Fruit fly (Drosophila melanogaster) whole organism, pupa: ENCODE results near the gene CG43134.

Source experiments
- CG10348 ChIP-seq: fragments of 200-800 bp; sonication (Bioruptor generic); IDR thresholded peaks from 2 replicates; pipeline ENCODE4 v1.3.6; 2022; ENCODE audit warnings: missing biosample characterization, missing genetic modification characterization
- CG12605 ChIP-seq: fragments of 200-800 bp; sonication (Bioruptor generic); IDR thresholded peaks from 2 replicates; pipeline ENCODE4 v1.3.6; 2022; ENCODE audit warnings: missing biosample characterization, missing genetic modification characterization
- CG13204 ChIP-seq: fragments of 200-800 bp; sonication (Bioruptor generic); optimal IDR thresholded peaks from 2 replicates; lab custom pipeline; 2018; ENCODE audit warnings: missing biosample characterization, mild to moderate bottlenecking, missing genetic modification characterization, moderate library complexity
- CG14655 ChIP-seq: fragments of 200-800 bp; sonication (Bioruptor generic); optimal IDR thresholded peaks from 3 replicates; lab custom pipeline; 2017; ENCODE audit warnings: mild to moderate bottlenecking, missing biosample characterization, missing genetic modification reagents, missing genetic modification characterization
- CG15710 ChIP-seq: fragments of 200-800 bp; sonication (Bioruptor generic); optimal IDR thresholded peaks from 2 replicates; lab custom pipeline; 2018; ENCODE audit warnings: missing biosample characterization, mild to moderate bottlenecking, missing genetic modification characterization, moderate library complexity
- CG17806 ChIP-seq: fragments of 200-800 bp; sonication (Bioruptor generic); optimal IDR thresholded peaks from 2 replicates; lab custom pipeline; 2018; ENCODE audit warnings: missing biosample characterization, mild to moderate bottlenecking, missing genetic modification characterization, moderate library complexity
- CG32121 ChIP-seq: fragments of 200-800 bp; sonication (Bioruptor generic); IDR thresholded peaks from 2 replicates; pipeline ENCODE4 v1.3.6; 2022; ENCODE audit warnings: missing biosample characterization, missing genetic modification characterization
- CG34367 ChIP-seq: fragments of 200-800 bp; sonication (Bioruptor generic); optimal IDR thresholded peaks from 2 replicates; lab custom pipeline; 2018; ENCODE audit warnings: missing biosample characterization, mild to moderate bottlenecking, missing genetic modification characterization
- CG4496 ChIP-seq: fragments of 200-800 bp; sonication (Bioruptor generic); IDR thresholded peaks from 3 replicates; pipeline ENCODE4 v1.3.6; 2022; ENCODE audit warnings: missing biosample characterization, missing genetic modification characterization
- CG8159 ChIP-seq: fragments of 200-800 bp; sonication (Bioruptor generic); optimal IDR thresholded peaks from 3 replicates; lab custom pipeline; 2018; ENCODE audit warnings: missing biosample characterization, mild to moderate bottlenecking, missing genetic modification characterization, moderate library complexity
- CG8301 ChIP-seq: fragments of 200-800 bp; sonication (Bioruptor generic); optimal IDR thresholded peaks from 2 replicates; lab custom pipeline; 2018; ENCODE audit warnings: missing biosample characterization, mild to moderate bottlenecking, missing genetic modification characterization
- CG9948 ChIP-seq: fragments of 200-800 bp; sonication (Bioruptor generic); optimal IDR thresholded peaks from 2 replicates; lab custom pipeline; 2018; ENCODE audit warnings: missing biosample characterization, mild to moderate bottlenecking, missing genetic modification characterization, moderate library complexity
- D1 ChIP-seq: fragments of 200-800 bp; sonication (Bioruptor generic); optimal IDR thresholded peaks from 2 replicates; lab custom pipeline; 2018; ENCODE audit warnings: missing biosample characterization, mild to moderate bottlenecking, missing genetic modification characterization, moderate library complexity
- EcR ChIP-seq: fragments of 200-800 bp; sonication (Bioruptor generic); optimal IDR thresholded peaks from 3 replicates; lab custom pipeline; 2019; ENCODE audit warnings: missing biosample characterization, missing genetic modification characterization, mild to moderate bottlenecking, moderate library complexity, missing genetic modification reagents
- Ets98B ChIP-seq: fragments of 200-800 bp; sonication (Bioruptor generic); IDR thresholded peaks from 2 replicates; pipeline ENCODE4 v1.3.6; 2022; ENCODE audit warnings: missing biosample characterization, missing genetic modification characterization
- Pif1A ChIP-seq: fragments of 200-800 bp; sonication (Bioruptor generic); optimal IDR thresholded peaks from 3 replicates; lab custom pipeline; 2016; ENCODE audit warnings: missing biosample characterization, missing genetic modification characterization
- Pif1B ChIP-seq: fragments of 200-800 bp; sonication (Bioruptor generic); optimal IDR thresholded peaks from 3 replicates; lab custom pipeline; 2016; ENCODE audit warnings: missing biosample characterization, missing genetic modification characterization
- Snoo ChIP-seq: fragments of 200-800 bp; sonication (Bioruptor generic); optimal IDR thresholded peaks from 3 replicates; lab custom pipeline; 2017; ENCODE audit warnings: missing biosample characterization, mild to moderate bottlenecking, missing genetic modification characterization, inconsistent platforms
- fd96Ca ChIP-seq: fragments of 200-800 bp; sonication (Bioruptor generic); IDR thresholded peaks from 3 replicates; pipeline ENCODE4 v1.3.6; 2022; ENCODE audit warnings: missing biosample characterization, missing genetic modification characterization
- gl ChIP-seq: fragments of 200-800 bp; sonication (Bioruptor generic); optimal IDR thresholded peaks from 2 replicates; lab custom pipeline; 2018; ENCODE audit warnings: missing biosample characterization, mild to moderate bottlenecking, missing genetic modification characterization
- rn ChIP-seq: fragments of 200-800 bp; sonication (Bioruptor generic); IDR thresholded peaks from 2 replicates; pipeline ENCODE4 v1.3.6; 2022; ENCODE audit warnings: missing biosample characterization, missing genetic modification characterization

Gene CG43134

dm6 chrX:4247013-4247412 is at the start of gene CG43134:
Gene CG43134 (plus strand): TSS chrX:4247313.
- TF ChIP-seq CG10348 (GFP tag; lab: Robert Waterston, UW) (no peak), CG12605 (no peak), rn (GFP tag; lab: Robert Waterston, UW) (no peak), Pif1B (no peak), fd96Ca (GFP tag; lab: Robert Waterston, UW) (no peak), EcR (GFP tag; lab: Kevin White, UChicago) (no peak), CG15710 (no peak)

dm6 chrX:4197463-4197862 is 49.6 kb upstream of the CG43134 start:
- TF ChIP-seq CG32121 (GFP tag; lab: Robert Waterston, UW) (peak; percentile 64), CG8301 (tag; lab: Kevin White, UChicago) (peak; percentile 47), CG8159 (tag; lab: Kevin White, UChicago) (peak; percentile 69), gl (tag; lab: Kevin White, UChicago) (no peak), CG10348 (GFP tag; lab: Robert Waterston, UW) (no peak), Snoo (tag; lab: Kevin White, UChicago) (peak; percentile 29), CG4496 (peak; percentile 75), CG15710 (peak; percentile 71), EcR (GFP tag; lab: Kevin White, UChicago) (no peak), rn (GFP tag; lab: Robert Waterston, UW) (0 out of 2 replicates have a peak, but pooled peaks have one; percentile 18), CG13204 (GFP tag; lab: Kevin White, UChicago) (peak; percentile 33), fd96Ca (GFP tag; lab: Robert Waterston, UW) (peak; percentile 76), Pif1A (peak; percentile 70), CG17806 (tag; lab: Kevin White, UChicago) (peak; percentile 68), CG14655 (GFP tag; lab: Kevin White, UChicago) (peak; percentile 66), CG12605 (0 out of 2 replicates have a peak, but pooled peaks have one; percentile 38), CG9948 (tag; lab: Kevin White, UChicago) (peak; percentile 63), Pif1B (peak; percentile 50), D1 (tag; lab: Kevin White, UChicago) (no peak), Ets98B (GFP tag; lab: Robert Waterston, UW) (peak; percentile 39), CG34367 (tag; lab: Kevin White, UChicago) (peak; percentile 45)

- TF ChIP-seq CG13204 (GFP tag; lab: Kevin White, UChicago) (no peak), CG15710 (no peak), Ets98B (GFP tag; lab: Robert Waterston, UW) (no peak), CG34367 (tag; lab: Kevin White, UChicago) (no peak), CG4496 (no peak), CG32121 (GFP tag; lab: Robert Waterston, UW) (no peak), Pif1A (no peak), D1 (tag; lab: Kevin White, UChicago) (no peak), Pif1B (no peak), CG9948 (tag; lab: Kevin White, UChicago) (no peak), fd96Ca (GFP tag; lab: Robert Waterston, UW) (no peak), CG12605 (no peak), CG10348 (GFP tag; lab: Robert Waterston, UW) (no peak), CG14655 (GFP tag; lab: Kevin White, UChicago) (no peak), CG8159 (tag; lab: Kevin White, UChicago) (no peak), CG17806 (tag; lab: Kevin White, UChicago) (no peak), rn (GFP tag; lab: Robert Waterston, UW) (no peak), EcR (GFP tag; lab: Kevin White, UChicago) (no peak), Snoo (tag; lab: Kevin White, UChicago) (no peak)
These were observed 48.3 kb upstream of the CG43134 start for dm6 chrX:4198769-4199168.

- no peak for TF ChIP-seq CG14655 (GFP tag; lab: Kevin White, UChicago)
- TF ChIP-seq CG10348 (GFP tag; lab: Robert Waterston, UW), result no peak
- peak; percentile 17 for TF ChIP-seq CG17806 (tag; lab: Kevin White, UChicago)
- TF ChIP-seq rn (GFP tag; lab: Robert Waterston, UW), result no peak
- peak; percentile 49 for TF ChIP-seq CG15710
- TF ChIP-seq CG12605, result no peak
- no peak for TF ChIP-seq CG4496
- TF ChIP-seq EcR (GFP tag; lab: Kevin White, UChicago), result peak; percentile 68
- peak; percentile 40 for TF ChIP-seq CG34367 (tag; lab: Kevin White, UChicago)
- TF ChIP-seq CG13204 (GFP tag; lab: Kevin White, UChicago), result peak; percentile 66
- TF ChIP-seq Pif1B, result no peak
- no peak for TF ChIP-seq CG32121 (GFP tag; lab: Robert Waterston, UW)
- no peak for TF ChIP-seq D1 (tag; lab: Kevin White, UChicago)
- peak; percentile 34 for TF ChIP-seq CG8159 (tag; lab: Kevin White, UChicago)
- TF ChIP-seq CG9948 (tag; lab: Kevin White, UChicago), result peak; percentile 35
- no peak for TF ChIP-seq Snoo (tag; lab: Kevin White, UChicago)
- TF ChIP-seq Ets98B (GFP tag; lab: Robert Waterston, UW), result no peak
- no peak for TF ChIP-seq CG8301 (tag; lab: Kevin White, UChicago)
- TF ChIP-seq Pif1A, result no peak
- TF ChIP-seq gl (tag; lab: Kevin White, UChicago), result peak; percentile 36
- no peak for TF ChIP-seq fd96Ca (GFP tag; lab: Robert Waterston, UW)
These were observed 46.5 kb upstream of the CG43134 start for dm6 chrX:4200612-4201011.

dm6 chrX:4202235-4202794 is 44.8 kb upstream of the CG43134 start:
- TF ChIP-seq Snoo (tag; lab: Kevin White, UChicago) (no peak), CG10348 (GFP tag; lab: Robert Waterston, UW) (no peak), fd96Ca (GFP tag; lab: Robert Waterston, UW) (no peak), Pif1B (no peak), rn (GFP tag; lab: Robert Waterston, UW) (no peak), CG34367 (tag; lab: Kevin White, UChicago) (no peak), CG32121 (GFP tag; lab: Robert Waterston, UW) (no peak), CG15710 (no peak), CG9948 (tag; lab: Kevin White, UChicago) (no peak), Pif1A (no peak), CG4496 (no peak), Ets98B (GFP tag; lab: Robert Waterston, UW) (no peak)
